Fruit fly (Drosophila melanogaster) S2 (cell line): ENCODE results near the gene Task6.

Experiments
- CG8478 ChIP-seq: fragments of >200 bp; optimal IDR thresholded peaks from 2 replicates; lab custom pipeline; 2018
- CTCF ChIP-seq, 2 experiments: fragments of >200 bp; optimal IDR thresholded peaks; 2 replicates each; lab custom pipeline; 2018

dm6 chr3R:13705292-13705885 lies 31.0 kb upstream of the Task6 start, which contains the start of gene Adgf-D:
- TF ChIP-seq CTCF (optimal IDR thresholded peaks at IDR 0.05; lab: Kevin White, UChicago) (no peak), CG8478 (lab: Kevin White, UChicago) (no peak)
